Fruit fly (Drosophila melanogaster): Measurements from ENCODE around the gene Npc2c.

The Npc2c gene

dm6 chr3R:10100498-10101196 is 40.6 kb downstream of the Npc2c start (continued):
- TF ChIP-seq CG10209 (GFP tag; optimal IDR thresholded peaks at IDR 0.05) (peak; percentile 8), CG3065 (GFP tag; optimal IDR thresholded peaks at IDR 0.05) (peak; percentile 93), CG4730 (GFP tag; IDR thresholded peaks at IDR 0.05) (0 out of 2 replicates have a peak, but pooled peaks have one; percentile 18), CG10321 (GFP tag; IDR thresholded peaks at IDR 0.05) (0 out of 2 replicates have a peak, but pooled peaks have one; percentile 33), seq (GFP tag; IDR thresholded peaks at IDR 0.05) (0 out of 2 replicates have a peak, but pooled peaks have one; percentile 19), dysf (GFP tag; IDR thresholded peaks at IDR 0.05) (peak; percentile 45; the same call in 1 of the 3 replicates), CG10565 (GFP tag; optimal IDR thresholded peaks at IDR 0.05) (no peak), CG3163 (GFP tag; optimal IDR thresholded peaks at IDR 0.05) (no peak), Hand (GFP tag; optimal IDR thresholded peaks at IDR 0.05) (no peak), da (GFP tag; optimal IDR thresholded peaks at IDR 0.05) (no peak), Myb (GFP tag; optimal IDR thresholded peaks at IDR 0.05) (peak; percentile 99), bab2 (GFP tag; optimal IDR thresholded peaks at IDR 0.05) (peak; percentile 21), zfh2 (GFP tag; optimal IDR thresholded peaks at IDR 0.05) (no peak), prd (optimal IDR thresholded peaks at IDR 0.05) (no peak), prd (GFP tag; IDR thresholded peaks at IDR 0.05) (peak; percentile 44; the same call in 2 of the 3 replicates), CG10959 (GFP tag; IDR thresholded peaks at IDR 0.05) (no peak), ci (GFP tag; IDR thresholded peaks at IDR 0.05) (peak; percentile 81), sens (GFP tag) (peak; percentile 32), Hr51 (GFP tag; optimal IDR thresholded peaks at IDR 0.05) (peak in 1 of 2 experiments; percentile 24), GATAe (GFP tag; conservative IDR thresholded peaks at IDR 0.05) (no peak), CG4424 (GFP tag; optimal IDR thresholded peaks at IDR 0.05) (peak; percentile 9), CG1233 (GFP tag; optimal IDR thresholded peaks at IDR 0.05) (peak; percentile 14), Opbp (GFP tag; IDR thresholded peaks at IDR 0.05; ENCODE audit: partially characterized antibody) (peak; percentile 43; the same call in 1 of the 3 replicates), B-H1 (GFP tag; IDR thresholded peaks at IDR 0.05) (0 out of 3 replicates have a peak, but pooled peaks have one; percentile 26), Awh (GFP tag; IDR thresholded peaks at IDR 0.05) (0 out of 2 replicates have a peak, but pooled peaks have one; percentile 16), CG11247 (GFP tag; IDR thresholded peaks at IDR 0.05) (peak; percentile 64), Side (GFP tag; optimal IDR thresholded peaks at IDR 0.05) (peak; percentile 63), slbo (GFP tag; IDR thresholded peaks at IDR 0.05) (peak; percentile 74), HHEX (GFP tag; optimal IDR thresholded peaks at IDR 0.05) (peak; percentile 28), CG17829 (tag; optimal IDR thresholded peaks at IDR 0.05) (peak; percentile 25), nmo (GFP tag; optimal IDR thresholded peaks at IDR 0.05) (peak; percentile 10), peb (GFP tag; IDR thresholded peaks at IDR 0.05) (0 out of 2 replicates have a peak, but pooled peaks have one; percentile 31), org-1 (GFP tag; optimal IDR thresholded peaks at IDR 0.05) (peak; percentile 15), unc-4 (GFP tag; IDR thresholded peaks at IDR 0.05; ENCODE audit: partially characterized antibody) (no peak), sr (GFP tag; IDR thresholded peaks at IDR 0.05) (0 out of 3 replicates have a peak, but pooled peaks have one; percentile 40), CG11560 (tag; IDR thresholded peaks at IDR 0.05) (peak; percentile 46; the same call in 2 of the 3 replicates), CG18011 (GFP tag; optimal IDR thresholded peaks at IDR 0.05) (no peak), crp (GFP tag; optimal IDR thresholded peaks at IDR 0.05) (no peak), Atf6 (GFP tag; IDR thresholded peaks at IDR 0.05) (0 out of 2 replicates have a peak, but pooled peaks have one; percentile 30), Sox102F (GFP tag; optimal IDR thresholded peaks at IDR 0.05) (peak; percentile 31), bsh (GFP tag; optimal IDR thresholded peaks at IDR 0.05) (peak in 1 of 2 experiments; percentile 11), CG8290 (GFP tag; optimal IDR thresholded peaks at IDR 0.05) (no peak), CG8290 (tag; optimal IDR thresholded peaks at IDR 0.05) (peak in 1 of 2 experiments; percentile 70), CG31441 (GFP tag; IDR thresholded peaks at IDR 0.05) (no peak), gfzf (GFP tag; optimal IDR thresholded peaks at IDR 0.05) (peak; percentile 14), lmd (GFP tag; IDR thresholded peaks at IDR 0.05) (peak; percentile 33; the same call in 1 of the 2 replicates), CG12659 (GFP tag; optimal IDR thresholded peaks at IDR 0.05) (peak; percentile 52), CrebB (tag; optimal IDR thresholded peaks at IDR 0.05) (peak; percentile 3), HLHmδ (GFP tag; optimal IDR thresholded peaks at IDR 0.05) (peak; percentile 15)

All from whole organism, embryonic.